Fruit fly (Drosophila melanogaster) whole organism, pupa: Measurements from ENCODE around the gene dpr7.

ENCODE experiments used
- CG12605 ChIP-seq: fragments of 200-800 bp; sonication (Bioruptor generic); IDR thresholded peaks from 2 replicates; pipeline ENCODE4 v1.3.6; 2022; ENCODE audit warnings: missing biosample characterization, missing genetic modification characterization
- CG14655 ChIP-seq: fragments of 200-800 bp; sonication (Bioruptor generic); optimal IDR thresholded peaks from 3 replicates; lab custom pipeline; 2017; ENCODE audit warnings: mild to moderate bottlenecking, missing biosample characterization, missing genetic modification reagents, missing genetic modification characterization
- CG17806 ChIP-seq: fragments of 200-800 bp; sonication (Bioruptor generic); optimal IDR thresholded peaks from 2 replicates; lab custom pipeline; 2018; ENCODE audit warnings: missing biosample characterization, mild to moderate bottlenecking, missing genetic modification characterization, moderate library complexity
- CG32121 ChIP-seq: fragments of 200-800 bp; sonication (Bioruptor generic); IDR thresholded peaks from 2 replicates; pipeline ENCODE4 v1.3.6; 2022; ENCODE audit warnings: missing biosample characterization, missing genetic modification characterization

- TF ChIP-seq CG12605 (GFP tag; lab: Robert Waterston, UW) (no peak), CG14655 (GFP tag; lab: Kevin White, UChicago) (no peak), CG32121 (GFP tag; lab: Robert Waterston, UW) (no peak), CG17806 (tag; lab: Kevin White, UChicago) (no peak)
These were observed 43.0 kb downstream of the dpr7 start, which contains the start of gene Crk for dm6 chr4:210011-210649.
